Fruit fly (Drosophila melanogaster) whole organism, embryonic: ENCODE results near the gene CG11634.

ENCODE experiments used
- Ada2b ChIP-seq: fragments of 200-800 bp; sonication (Bioruptor generic); IDR thresholded peaks from 2 replicates; pipeline ENCODE4 v1.3.6; 2022; ENCODE audit warnings: missing biosample characterization, missing genetic modification characterization
- Asciz ChIP-seq: fragments of 200-800 bp; sonication (Bioruptor generic); optimal IDR thresholded peaks from 2 replicates; lab custom pipeline; 2017; ENCODE audit warnings: missing biosample characterization, mild to moderate bottlenecking, missing genetic modification characterization, missing genetic modification reagents
- CG1024 ChIP-seq: fragments of 200-800 bp; sonication (Bioruptor generic); IDR thresholded peaks from 2 replicates; pipeline ENCODE4 v1.3.6; 2022; ENCODE audit warnings: missing biosample characterization, missing genetic modification characterization
- CG11723 ChIP-seq: fragments of 200-800 bp; sonication (Bioruptor generic); optimal IDR thresholded peaks from 2 replicates; lab custom pipeline; 2017; ENCODE audit warnings: missing biosample characterization, mild to moderate bottlenecking, missing genetic modification characterization
- CG12155 ChIP-seq: fragments of 200-800 bp; sonication (Bioruptor generic); optimal IDR thresholded peaks from 3 replicates; lab custom pipeline; 2016; ENCODE audit warnings: missing biosample characterization, missing genetic modification characterization
- CG12236 ChIP-seq: fragments of 200-800 bp; sonication (Bioruptor generic); optimal IDR thresholded peaks from 2 replicates; lab custom pipeline; 2016; ENCODE audit warnings: missing biosample characterization, missing genetic modification characterization
- CG1233 ChIP-seq: fragments of 200-800 bp; sonication (Bioruptor generic); optimal IDR thresholded peaks from 4 replicates; lab custom pipeline; 2018; ENCODE audit warnings: missing biosample characterization, mild to moderate bottlenecking, missing genetic modification characterization
- CG14050 ChIP-seq: fragments of 200-800 bp; sonication (Bioruptor generic); IDR thresholded peaks from 3 replicates; pipeline ENCODE4 v1.3.6; 2022; ENCODE audit warnings: missing biosample characterization, missing genetic modification characterization
- CG14710 ChIP-seq: fragments of 200-800 bp; sonication (Bioruptor generic); optimal IDR thresholded peaks from 3 replicates; lab custom pipeline; 2019; ENCODE audit warnings: missing biosample characterization, mild to moderate bottlenecking, missing genetic modification characterization, moderate library complexity
- CG17361 ChIP-seq: fragments of 200-800 bp; sonication (Bioruptor generic); IDR thresholded peaks from 3 replicates; pipeline ENCODE4 v1.3.6; 2022; ENCODE audit warnings: missing biosample characterization, missing genetic modification characterization
- CG17612 ChIP-seq: fragments of 200-800 bp; sonication (Bioruptor generic); IDR thresholded peaks from 2 replicates; pipeline ENCODE4 v1.3.6; 2022; ENCODE audit warnings: missing biosample characterization, missing genetic modification characterization
- CG1792 ChIP-seq: fragments of 200-800 bp; sonication (Bioruptor generic); optimal IDR thresholded peaks from 2 replicates; lab custom pipeline; 2016; ENCODE audit warnings: missing biosample characterization, missing genetic modification characterization
- CG18764 ChIP-seq: fragments of 200-800 bp; sonication (Bioruptor generic); optimal IDR thresholded peaks from 3 replicates; lab custom pipeline; 2016; ENCODE audit warnings: missing biosample characterization, missing genetic modification characterization
- CG2202 ChIP-seq: fragments of 200-800 bp; sonication (Bioruptor generic); optimal IDR thresholded peaks from 2 replicates; lab custom pipeline; 2018; ENCODE audit warnings: missing biosample characterization, mild to moderate bottlenecking, missing genetic modification characterization
- CG3847 ChIP-seq: fragments of 200-800 bp; sonication (Bioruptor generic); IDR thresholded peaks from 2 replicates; pipeline ENCODE4 v1.3.6; 2022; ENCODE audit warnings: missing biosample characterization, missing genetic modification characterization
- CG42726 ChIP-seq: fragments of 200-800 bp; sonication (Bioruptor generic); IDR thresholded peaks from 2 replicates; pipeline ENCODE4 v1.3.6; 2022; ENCODE audit warnings: missing biosample characterization, missing genetic modification characterization; ENCODE audit not compliant: partially characterized antibody
- CG4360 ChIP-seq: fragments of 200-800 bp; sonication (Bioruptor generic); IDR thresholded peaks from 2 replicates; pipeline ENCODE4 v1.3.6; 2022; ENCODE audit warnings: missing biosample characterization, missing genetic modification characterization
- CG6175 ChIP-seq: fragments of 200-800 bp; sonication (Bioruptor generic); IDR thresholded peaks from 3 replicates; pipeline ENCODE4 v1.3.6; 2022; ENCODE audit warnings: missing biosample characterization, missing genetic modification characterization
- CG7357 ChIP-seq: fragments of 200-800 bp; sonication (Bioruptor generic); IDR thresholded peaks from 3 replicates; pipeline ENCODE4 v1.3.6; 2022; ENCODE audit warnings: missing biosample characterization, missing genetic modification characterization
- CG9797 ChIP-seq: fragments of 200-800 bp; sonication (Bioruptor generic); optimal IDR thresholded peaks from 3 replicates; lab custom pipeline; 2018; ENCODE audit warnings: missing biosample characterization, mild to moderate bottlenecking, missing genetic modification characterization
- CG9817 ChIP-seq: fragments of 200-800 bp; sonication (Bioruptor generic); optimal IDR thresholded peaks from 2 replicates; lab custom pipeline; 2018; ENCODE audit warnings: missing biosample characterization, mild to moderate bottlenecking, missing genetic modification characterization, moderate library complexity
- Max ChIP-seq: fragments of 200-800 bp; sonication (Bioruptor generic); optimal IDR thresholded peaks from 2 replicates; lab custom pipeline; 2016; ENCODE audit warnings: missing biosample characterization, mild to moderate bottlenecking, missing genetic modification characterization
- Optix ChIP-seq: fragments of 200-800 bp; sonication (Bioruptor generic); IDR thresholded peaks from 3 replicates; pipeline ENCODE4 v1.3.6; 2022; ENCODE audit warnings: missing biosample characterization, missing genetic modification characterization
- Ptx1 ChIP-seq: fragments of 200-800 bp; sonication (Bioruptor generic); IDR thresholded peaks from 2 replicates; pipeline ENCODE4 v1.3.6; 2022; ENCODE audit warnings: missing biosample characterization, missing genetic modification characterization
- Rfx ChIP-seq: fragments of 200-800 bp; sonication (Bioruptor generic); IDR thresholded peaks from 2 replicates; pipeline ENCODE4 v1.3.6; 2022; ENCODE audit warnings: missing biosample characterization, missing genetic modification characterization
- Sox100B ChIP-seq: fragments of 200-800 bp; sonication (Bioruptor generic); optimal IDR thresholded peaks from 3 replicates; lab custom pipeline; 2018; ENCODE audit warnings: missing biosample characterization, mild to moderate bottlenecking, missing genetic modification characterization
- Ssrp ChIP-seq: fragments of 200-800 bp; sonication (Bioruptor generic); optimal IDR thresholded peaks from 2 replicates; lab custom pipeline; 2018; ENCODE audit warnings: missing biosample characterization, mild to moderate bottlenecking, missing genetic modification characterization, moderate library complexity
- TFAM ChIP-seq: fragments of 200-800 bp; sonication (Bioruptor generic); optimal IDR thresholded peaks from 2 replicates; lab custom pipeline; 2017; ENCODE audit warnings: missing biosample characterization, missing genetic modification characterization, inconsistent platforms
- ap ChIP-seq: fragments of 200-800 bp; sonication (Bioruptor generic); IDR thresholded peaks from 2 replicates; pipeline ENCODE4 v1.3.6; 2022; ENCODE audit warnings: missing biosample characterization, missing genetic modification characterization
- bowl ChIP-seq: fragments of 200-800 bp; sonication (Bioruptor generic); IDR thresholded peaks from 2 replicates; pipeline ENCODE4 v1.3.6; 2022; ENCODE audit warnings: missing biosample characterization, missing genetic modification characterization
- dan ChIP-seq: fragments of 200-800 bp; sonication (Bioruptor generic); IDR thresholded peaks from 2 replicates; pipeline ENCODE4 v1.3.6; 2022; ENCODE audit warnings: missing biosample characterization, missing genetic modification characterization
- fu2 ChIP-seq: fragments of 200-800 bp; sonication (Bioruptor generic); optimal IDR thresholded peaks from 2 replicates; lab custom pipeline; 2016; ENCODE audit warnings: missing biosample characterization, missing genetic modification characterization
- grn ChIP-seq: fragments of 200-800 bp; sonication (Bioruptor generic); optimal IDR thresholded peaks from 3 replicates; lab custom pipeline; 2017; ENCODE audit warnings: missing biosample characterization, missing genetic modification characterization
- gro ChIP-seq: fragments of 200-800 bp; sonication (Bioruptor generic); optimal IDR thresholded peaks from 2 replicates; lab custom pipeline; 2016; ENCODE audit warnings: missing biosample characterization, missing genetic modification characterization
- inv ChIP-seq: fragments of 200-800 bp; sonication (Bioruptor generic); IDR thresholded peaks from 2 replicates; pipeline ENCODE4 v1.3.6; 2022; ENCODE audit warnings: missing biosample characterization, missing genetic modification characterization; ENCODE audit not compliant: partially characterized antibody
- jigr1 ChIP-seq: fragments of 200-800 bp; sonication (Bioruptor generic); IDR thresholded peaks from 3 replicates; pipeline ENCODE4 v1.3.6; 2022; ENCODE audit warnings: missing biosample characterization, missing genetic modification characterization
- ken ChIP-seq: fragments of 200-800 bp; sonication (Bioruptor generic); IDR thresholded peaks from 3 replicates; pipeline ENCODE4 v1.3.6; 2022; ENCODE audit warnings: missing biosample characterization, missing genetic modification characterization
- lbe ChIP-seq: fragments of 200-800 bp; sonication (Bioruptor generic); optimal IDR thresholded peaks from 2 replicates; lab custom pipeline; 2016; ENCODE audit warnings: missing biosample characterization, mild to moderate bottlenecking, missing genetic modification characterization
- lola ChIP-seq, 3 experiments: fragments of >200 bp in 2 of 3; fragments of 200-800 bp in 1 of 3; sonication (Bioruptor generic) in 1 of 3; optimal IDR thresholded peaks; 2 replicates each; lab custom pipeline; 2017 to 2019; ENCODE audit warnings: missing biosample characterization in 3 of 3, missing genetic modification characterization in 3 of 3, mild to moderate bottlenecking in 1 of 3, moderate library complexity in 1 of 3
- nom ChIP-seq: fragments of 200-800 bp; sonication (Bioruptor generic); optimal IDR thresholded peaks from 2 replicates; lab custom pipeline; 2017; ENCODE audit warnings: missing biosample characterization, missing genetic modification characterization, mild to moderate bottlenecking, moderate library complexity, missing genetic modification reagents
- pfk ChIP-seq: fragments of 200-800 bp; sonication (Bioruptor generic); optimal IDR thresholded peaks from 2 replicates; lab custom pipeline; 2018; ENCODE audit warnings: missing biosample characterization, mild to moderate bottlenecking, missing genetic modification characterization, moderate library complexity
- pho ChIP-seq: fragments of 200-800 bp; sonication (Bioruptor generic); optimal IDR thresholded peaks from 2 replicates; lab custom pipeline; 2016; ENCODE audit warnings: missing biosample characterization, missing genetic modification characterization
- run ChIP-seq: fragments of 200-800 bp; sonication (Bioruptor generic); optimal IDR thresholded peaks from 3 replicates; lab custom pipeline; 2018; ENCODE audit warnings: missing biosample characterization, mild to moderate bottlenecking, missing genetic modification characterization
- sqz ChIP-seq: fragments of 200-800 bp; sonication (Bioruptor generic); optimal IDR thresholded peaks from 3 replicates; lab custom pipeline; 2018; ENCODE audit warnings: missing biosample characterization, mild to moderate bottlenecking, missing genetic modification characterization
- sug ChIP-seq: fragments of 200-800 bp; optimal IDR thresholded peaks from 2 replicates; lab custom pipeline; 2019; ENCODE audit warnings: missing biosample characterization, mild to moderate bottlenecking, missing genetic modification characterization, moderate library complexity
- toy ChIP-seq: fragments of 200-800 bp; sonication (Bioruptor generic); IDR thresholded peaks from 2 replicates; pipeline ENCODE4 v1.3.6; 2022; ENCODE audit warnings: missing biosample characterization, missing genetic modification characterization
- usp ChIP-seq: fragments of >200 bp; optimal IDR thresholded peaks from 2 replicates; lab custom pipeline; 2017; ENCODE audit warnings: missing biosample characterization, missing genetic modification characterization
- vvl ChIP-seq: fragments of 200-800 bp; sonication (Bioruptor generic); IDR thresholded peaks from 2 replicates; pipeline ENCODE4 v1.3.6; 2022; ENCODE audit warnings: missing biosample characterization, missing genetic modification characterization
- wdn ChIP-seq: fragments of 200-800 bp; sonication (Bioruptor generic); IDR thresholded peaks from 2 replicates; pipeline ENCODE4 v1.3.6; 2022; ENCODE audit warnings: missing biosample characterization, missing genetic modification characterization

Gene CG11634

DNA sequence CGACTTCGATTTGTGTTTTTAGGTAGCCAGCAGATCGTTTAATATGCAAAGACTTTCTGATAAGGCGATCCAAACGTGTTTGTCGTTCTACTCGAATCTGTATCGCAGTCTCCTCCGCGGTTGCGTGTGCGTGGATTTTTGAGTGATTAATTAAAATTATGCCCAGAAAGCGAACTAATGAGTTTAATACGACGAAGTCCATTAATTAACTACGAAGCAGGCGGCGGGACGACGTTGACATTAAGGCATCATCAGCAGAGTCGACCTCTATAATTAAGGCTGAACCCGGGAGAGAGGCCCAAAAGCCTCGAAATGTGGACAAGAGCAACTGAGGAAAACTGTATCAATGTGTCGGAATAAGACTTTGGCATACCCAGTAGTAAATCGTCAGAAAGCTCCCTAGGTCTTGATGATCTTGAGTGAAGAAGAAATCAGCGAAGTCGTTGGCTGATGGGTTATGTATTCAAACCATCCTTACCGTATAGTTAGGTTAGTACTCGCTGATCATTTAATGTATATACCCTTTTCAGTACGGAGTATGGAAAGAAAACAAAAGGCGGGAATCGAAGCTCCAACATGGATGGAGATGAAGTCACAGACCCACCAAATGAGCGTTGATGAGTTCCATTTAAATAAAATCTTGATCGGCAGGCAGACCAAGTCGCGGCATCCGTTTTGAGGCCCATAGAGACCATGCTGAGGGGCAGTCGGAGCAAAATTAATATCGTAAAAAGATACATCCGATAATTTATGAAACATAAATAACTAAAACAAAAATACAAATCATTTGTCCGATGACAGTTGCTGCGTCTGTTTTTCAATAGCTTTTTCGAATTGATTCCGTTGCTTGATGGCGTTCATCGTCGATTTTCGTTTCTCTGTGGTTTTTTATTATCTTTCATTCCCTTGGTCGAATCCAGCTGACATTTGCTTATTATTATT is 48.8 kb upstream of the CG11634 start (continued):
- TF ChIP-seq CG7357 (GFP tag; lab: Robert Waterston, UW) = peak; percentile 87
- TF ChIP-seq wdn (GFP tag; lab: Robert Waterston, UW) = peak; percentile 80
- peak; percentile 51 for TF ChIP-seq run (tag; lab: Kevin White, UChicago)
- peak; percentile 80 for TF ChIP-seq Max (GFP tag; lab: Kevin White, UChicago)
- peak; percentile 84 for TF ChIP-seq CG9817
- TF ChIP-seq CG9797 (GFP tag; lab: Kevin White, UChicago) = peak; percentile 7
- peak; percentile 85; the same call in 2 of the 3 replicates for TF ChIP-seq CG6175 (GFP tag; lab: Robert Waterston, UW)
- TF ChIP-seq CG11723 (GFP tag; lab: Kevin White, UChicago) = peak; percentile 81
- peak; percentile 71; the same call in 1 of the 2 replicates for TF ChIP-seq CG17612
- TF ChIP-seq grn (GFP tag; lab: Kevin White, UChicago) = peak; percentile 37
- peak; percentile 90 for TF ChIP-seq CG18764 (GFP tag; lab: Kevin White, UChicago)
- peak; percentile 70 for TF ChIP-seq dan (GFP tag; lab: Robert Waterston, UW)
- peak; percentile 80 for TF ChIP-seq CG2202 (tag; lab: Kevin White, UChicago)
- no peak for TF ChIP-seq CG42726 (GFP tag; lab: Robert Waterston, UW)
- peak; percentile 89 for TF ChIP-seq Sox100B (GFP tag; lab: Kevin White, UChicago)
- TF ChIP-seq Optix = peak; percentile 94
- peak; percentile 93 for TF ChIP-seq CG17361
- TF ChIP-seq sqz (GFP tag; lab: Kevin White, UChicago) = peak; percentile 71
- peak; percentile 84; the same call in 2 of the 3 replicates for TF ChIP-seq jigr1 (GFP tag; lab: Robert Waterston, UW)
- TF ChIP-seq toy (GFP tag; lab: Robert Waterston, UW) = peak; percentile 72
- peak; percentile 85 for TF ChIP-seq fu2 (GFP tag; lab: Kevin White, UChicago)
- peak in 1 of 3 experiments; percentile 93 for TF ChIP-seq lola (GFP tag; optimal IDR thresholded peaks at IDR 0.05; lab: Kevin White, UChicago)
- TF ChIP-seq ken = peak; percentile 95
- TF ChIP-seq TFAM (GFP tag; lab: Kevin White, UChicago) = peak; percentile 15
- TF ChIP-seq Asciz = peak; percentile 85
- peak; percentile 82 for TF ChIP-seq CG1792 (GFP tag; lab: Kevin White, UChicago)
- no peak for TF ChIP-seq usp (GFP tag; lab: Kevin White, UChicago)
- peak; percentile 96 for TF ChIP-seq vvl (GFP tag; lab: Robert Waterston, UW)
- no peak for TF ChIP-seq lbe
- peak; percentile 88 for TF ChIP-seq CG12236
- TF ChIP-seq CG1024 (GFP tag; lab: Robert Waterston, UW) = peak; percentile 84
- TF ChIP-seq CG12155 = peak; percentile 84
- peak; percentile 86 for TF ChIP-seq bowl (GFP tag; lab: Robert Waterston, UW)
- TF ChIP-seq sug (tag; lab: Kevin White, UChicago) = peak; percentile 61
- TF ChIP-seq Ada2b (GFP tag; lab: Robert Waterston, UW) = peak; percentile 89
- TF ChIP-seq Ssrp = peak; percentile 92
- peak; percentile 86 for TF ChIP-seq CG14050 (GFP tag; lab: Robert Waterston, UW)
- peak; percentile 86 for TF ChIP-seq ap (GFP tag; lab: Robert Waterston, UW)
- peak; percentile 91 for TF ChIP-seq CG3847 (GFP tag; lab: Robert Waterston, UW)
- peak; percentile 12 for TF ChIP-seq nom (GFP tag; lab: Kevin White, UChicago)
- TF ChIP-seq CG14710 (tag; lab: Kevin White, UChicago) = peak; percentile 91
- TF ChIP-seq Rfx = peak; percentile 91
- TF ChIP-seq pho = peak; percentile 85
- TF ChIP-seq CG4360 (GFP tag; lab: Robert Waterston, UW) = peak; percentile 54; the same call in 1 of the 2 replicates
- peak; percentile 85 for TF ChIP-seq CG1233 (GFP tag; lab: Kevin White, UChicago)
- no peak for TF ChIP-seq pfk
- no peak for TF ChIP-seq inv (GFP tag; lab: Robert Waterston, UW)
- TF ChIP-seq gro (GFP tag; lab: Kevin White, UChicago) = peak; percentile 91
- peak; percentile 92 for TF ChIP-seq Ptx1 (GFP tag; lab: Robert Waterston, UW)
